Worm (Caenorhabditis elegans): ENCODE data around the gene K10B4.1.

The K10B4.1 gene

ce11 chrII:122008-122407 lies 13.3 kb upstream of the K10B4.1 start (continued):
- TF ChIP-seq unc-130 (tag; optimal IDR thresholded peaks at IDR 0.05) (no peak), nhr-11 (tag; optimal IDR thresholded peaks at IDR 0.05) (no peak), lsy-2 (tag; optimal IDR thresholded peaks at IDR 0.05) (no peak), tlp-1 (tag; optimal IDR thresholded peaks at IDR 0.05) (no peak), nhr-76 (tag; optimal IDR thresholded peaks at IDR 0.05) (no peak), nhr-71 (tag; optimal IDR thresholded peaks at IDR 0.05) (peak; percentile 29), aha-1 (tag; optimal IDR thresholded peaks at IDR 0.05) (no peak), C34B4.2 (tag; optimal IDR thresholded peaks at IDR 0.05) (no peak), jun-1 (tag; optimal IDR thresholded peaks at IDR 0.05) (no peak), efl-1 (optimal IDR thresholded peaks at IDR 0.05) (peak; percentile 29 to 32), efl-1 (GFP tag; optimal IDR thresholded peaks at IDR 0.05 in 1 of 2) (peak in 1 of 2 experiments; percentile 75), sox-4 (tag; optimal IDR thresholded peaks at IDR 0.05) (no peak), Y116A8C.19 (tag; optimal IDR thresholded peaks at IDR 0.05; ENCODE audit: borderline replicate concordance) (no peak), nhr-47 (tag; optimal IDR thresholded peaks at IDR 0.05) (no peak), nhr-28 (tag; optimal IDR thresholded peaks at IDR 0.05) (no peak), skn-1 (tag; optimal IDR thresholded peaks at IDR 0.05) (peak; percentile 75), tbx-2 (tag; optimal IDR thresholded peaks at IDR 0.05) (no peak), dsc-1 (tag; optimal IDR thresholded peaks at IDR 0.05) (no peak), lin-15B (tag; optimal IDR thresholded peaks at IDR 0.05) (no peak), hpl-2 (GFP tag; optimal IDR thresholded peaks at IDR 0.05) (no peak), ztf-11 (tag; optimal IDR thresholded peaks at IDR 0.05) (no peak), xbp-1 (tag; optimal IDR thresholded peaks at IDR 0.05) (no peak), lin-14 (GFP tag; optimal IDR thresholded peaks at IDR 0.05) (peak; percentile 89), ama-1 (optimal IDR thresholded peaks at IDR 0.05) (no peak), ces-1 (GFP tag; optimal IDR thresholded peaks at IDR 0.05) (no peak), lin-39 (tag; optimal IDR thresholded peaks at IDR 0.05) (no peak), nhr-237 (tag; optimal IDR thresholded peaks at IDR 0.05) (no peak), isw-1 (GFP tag; IDR thresholded peaks at IDR 0.05) (no peak), snu-23 (GFP tag; optimal IDR thresholded peaks at IDR 0.05) (peak; percentile 52)

ce11 chrII:122494-122893 lies 12.8 kb upstream of the K10B4.1 start:
- no peak for TF ChIP-seq fkh-4 (tag; optimal IDR thresholded peaks at IDR 0.05; ENCODE audit: borderline replicate concordance)
- TF ChIP-seq snpc-4 (tag; optimal IDR thresholded peaks at IDR 0.05) = no peak
- TF ChIP-seq nhr-237 (tag; optimal IDR thresholded peaks at IDR 0.05) = no peak
- no peak for TF ChIP-seq isw-1 (GFP tag; IDR thresholded peaks at IDR 0.05)

- peak; percentile 0 for TF ChIP-seq hlh-4 (tag; optimal IDR thresholded peaks at IDR 0.05)
- no peak for TF ChIP-seq lsy-2 (tag; optimal IDR thresholded peaks at IDR 0.05)
Measured at ce11 chrII:124904-125303, 10.4 kb upstream of the K10B4.1 start, which contains the start of gene nmur-2. nmur-2 (minus strand) TSS chrII:125004.

DNA sequence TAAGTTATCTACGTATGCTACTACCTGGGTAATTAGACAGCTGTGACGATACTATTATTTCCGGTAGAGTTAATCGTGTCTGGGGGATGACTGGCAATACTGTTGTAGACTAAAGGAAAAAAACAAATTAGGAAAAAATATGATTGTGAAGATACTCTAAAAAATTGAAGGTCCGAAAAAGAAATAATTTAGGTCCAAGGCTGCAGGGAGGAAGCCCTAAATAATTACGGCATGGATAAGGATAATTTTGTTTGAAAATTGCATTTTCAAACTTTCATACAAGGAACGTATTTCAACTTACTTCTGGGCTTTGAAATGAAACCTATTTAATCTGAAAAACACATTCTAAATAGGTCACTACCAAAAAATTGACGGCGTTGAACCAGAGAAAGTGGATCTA lies 6.3 kb upstream of the K10B4.1 start, which contains the start of gene srd-3:
TSS of gene srd-3 (minus strand) at position 101 of the 400 bp plus-strand sequence.
- no peak for TF ChIP-seq nhr-77 (tag; optimal IDR thresholded peaks at IDR 0.05)

DNA sequence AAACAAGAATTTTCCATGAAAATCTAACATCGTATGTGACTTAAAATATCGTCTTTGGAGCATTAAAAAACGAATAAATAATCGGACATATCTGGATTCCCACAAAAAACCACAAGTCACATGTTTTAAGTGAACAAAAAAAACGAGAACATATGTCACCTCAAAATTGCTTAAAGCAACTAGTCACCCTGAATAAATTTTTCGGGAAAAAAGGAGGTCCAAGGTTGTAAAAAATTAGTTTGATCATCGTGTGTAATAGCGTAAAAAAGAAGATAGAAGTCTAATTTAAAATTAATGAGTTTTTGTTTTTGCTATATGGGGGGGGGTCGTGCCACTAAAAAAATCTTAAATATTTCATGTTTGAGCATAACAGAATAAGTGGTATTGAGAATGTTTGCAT lies 5.5 kb upstream of the K10B4.1 start:
- TF ChIP-seq ama-1 (optimal IDR thresholded peaks at IDR 0.05) (no peak), fkh-4 (tag; optimal IDR thresholded peaks at IDR 0.05; ENCODE audit: borderline replicate concordance) (peak; percentile 63), dsc-1 (tag; optimal IDR thresholded peaks at IDR 0.05) (peak; percentile 89)

DNA sequence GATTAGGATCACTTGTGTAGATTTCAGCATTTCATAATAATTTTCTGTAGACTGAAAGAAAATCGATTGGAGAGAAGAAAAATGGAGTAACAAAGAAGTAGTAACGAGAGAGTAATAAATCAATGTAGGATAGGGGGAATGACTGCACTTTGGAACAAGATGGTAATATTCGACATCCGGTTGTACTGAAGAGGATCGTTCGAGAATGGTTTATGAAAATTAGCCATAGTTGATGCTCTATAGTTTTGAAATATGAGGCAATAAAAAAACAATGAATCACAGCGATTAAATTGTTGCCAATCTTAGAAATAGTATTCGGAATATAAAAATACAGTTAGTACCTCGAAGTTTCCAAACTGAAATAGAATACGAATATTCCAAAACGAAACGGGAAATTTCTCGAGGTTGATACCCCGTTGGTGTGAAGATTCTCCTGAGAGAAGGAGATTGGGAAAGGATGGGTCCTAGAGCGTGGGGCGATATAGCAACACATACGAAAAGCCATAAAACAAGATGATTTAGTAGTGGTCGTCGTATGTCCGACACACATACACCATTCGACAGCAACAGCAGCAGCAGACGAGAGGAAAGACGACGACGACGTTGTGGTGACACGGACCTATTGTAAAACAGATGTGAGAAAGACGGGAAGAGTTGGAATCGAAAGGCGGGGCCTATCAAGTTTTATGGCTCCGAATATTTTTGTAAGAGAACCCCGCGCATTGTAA lies 1.6 kb upstream of the K10B4.1 start, which contains the start of gene cwn-1:
TSS of gene cwn-1 (minus strand) at position 51 of the 728 bp plus-strand sequence.
- no peak for TF ChIP-seq elt-3 (tag; optimal IDR thresholded peaks at IDR 0.05)
- peak; percentile 42 for TF ChIP-seq fkh-4 (tag; optimal IDR thresholded peaks at IDR 0.05; ENCODE audit: borderline replicate concordance)
- no peak for TF ChIP-seq irx-1 (tag; optimal IDR thresholded peaks at IDR 0.05)
- no peak for TF ChIP-seq nhr-85 (tag)
- no peak for TF ChIP-seq nhr-77 (tag; optimal IDR thresholded peaks at IDR 0.05)
- TF ChIP-seq ceh-82 (tag; optimal IDR thresholded peaks at IDR 0.05) = no peak
- peak; percentile 78 for TF ChIP-seq dsc-1 (tag; optimal IDR thresholded peaks at IDR 0.05)
